Fruit fly (Drosophila melanogaster) whole organism, embryonic: ENCODE data around the gene CG15528.

Experiments used
- ATbp ChIP-seq: fragments of 200-800 bp; sonication (Bioruptor generic); optimal IDR thresholded peaks from 2 replicates; lab custom pipeline; 2017; ENCODE audit warnings: missing biosample characterization, mild to moderate bottlenecking, missing genetic modification characterization, missing genetic modification reagents
- Atf3 ChIP-seq: fragments of 200-800 bp; sonication (Bioruptor generic); optimal IDR thresholded peaks from 3 replicates; lab custom pipeline; 2016; ENCODE audit warnings: missing biosample characterization, missing genetic modification characterization
- Atf6 ChIP-seq: fragments of 200-800 bp; sonication (Bioruptor generic); IDR thresholded peaks from 2 replicates; pipeline ENCODE4 v1.3.6; 2022; ENCODE audit warnings: missing biosample characterization, missing genetic modification characterization
- BEAF-32 ChIP-seq: fragments of 200-800 bp; sonication (Bioruptor generic); optimal IDR thresholded peaks from 3 replicates; lab custom pipeline; 2017; ENCODE audit warnings: missing biosample characterization, missing genetic modification characterization, mild to moderate bottlenecking, moderate library complexity, missing genetic modification reagents
- Blimp-1 ChIP-seq: fragments of 200-800 bp; sonication (Bioruptor generic); optimal IDR thresholded peaks from 3 replicates; lab custom pipeline; 2018; ENCODE audit warnings: missing biosample characterization, missing genetic modification characterization, mild to moderate bottlenecking, moderate library complexity, missing genetic modification reagents
- CG1024 ChIP-seq: fragments of 200-800 bp; sonication (Bioruptor generic); IDR thresholded peaks from 2 replicates; pipeline ENCODE4 v1.3.6; 2022; ENCODE audit warnings: missing biosample characterization, missing genetic modification characterization
- CG10462 ChIP-seq: fragments of 200-800 bp; sonication (Bioruptor generic); optimal IDR thresholded peaks from 2 replicates; lab custom pipeline; 2016; ENCODE audit warnings: missing biosample characterization, missing genetic modification characterization
- CG11456 ChIP-seq: fragments of 200-800 bp; sonication (Bioruptor generic); IDR thresholded peaks from 3 replicates; pipeline ENCODE4 v1.3.6; 2022; ENCODE audit warnings: missing biosample characterization, missing genetic modification characterization
- CG11504 ChIP-seq: fragments of 200-800 bp; sonication (Bioruptor generic); optimal IDR thresholded peaks from 3 replicates; lab custom pipeline; 2019; ENCODE audit warnings: missing biosample characterization, mild to moderate bottlenecking, missing genetic modification characterization, moderate library complexity
- CG13296 ChIP-seq: fragments of 200-800 bp; sonication (Bioruptor generic); optimal IDR thresholded peaks from 3 replicates; lab custom pipeline; 2018; ENCODE audit warnings: missing biosample characterization, mild to moderate bottlenecking, missing genetic modification characterization
- CG13775 ChIP-seq: fragments of 200-800 bp; sonication (Bioruptor generic); optimal IDR thresholded peaks from 3 replicates; lab custom pipeline; 2017; ENCODE audit warnings: missing biosample characterization, mild to moderate bottlenecking, missing genetic modification characterization
- CG14667 ChIP-seq: fragments of 200-800 bp; sonication (Bioruptor generic); IDR thresholded peaks from 2 replicates; pipeline ENCODE4 v1.3.6; 2022; ENCODE audit warnings: missing biosample characterization, missing genetic modification characterization
- CG15011 ChIP-seq: fragments of 200-800 bp; sonication (Bioruptor generic); optimal IDR thresholded peaks from 3 replicates; lab custom pipeline; 2018; ENCODE audit warnings: missing biosample characterization, mild to moderate bottlenecking, missing genetic modification characterization
- CG17186 ChIP-seq: fragments of 200-800 bp; sonication (Bioruptor generic); optimal IDR thresholded peaks from 3 replicates; lab custom pipeline; 2017; ENCODE audit warnings: missing biosample characterization, missing genetic modification reagents, missing genetic modification characterization
- CG18619 ChIP-seq: fragments of 200-800 bp; sonication (Bioruptor generic); optimal IDR thresholded peaks from 3 replicates; lab custom pipeline; 2017; ENCODE audit warnings: missing biosample characterization, mild to moderate bottlenecking, missing genetic modification characterization
- CG18764 ChIP-seq: fragments of 200-800 bp; sonication (Bioruptor generic); optimal IDR thresholded peaks from 3 replicates; lab custom pipeline; 2016; ENCODE audit warnings: missing biosample characterization, missing genetic modification characterization
- CG2120 ChIP-seq: fragments of 200-800 bp; sonication (Bioruptor generic); optimal IDR thresholded peaks from 3 replicates; lab custom pipeline; 2016; ENCODE audit warnings: missing biosample characterization, missing genetic modification characterization
- CG2678 ChIP-seq: fragments of 200-800 bp; sonication (Bioruptor generic); optimal IDR thresholded peaks from 3 replicates; lab custom pipeline; 2019; ENCODE audit warnings: missing biosample characterization, mild to moderate bottlenecking, missing genetic modification characterization, moderate library complexity
- CG4617 ChIP-seq: fragments of 200-800 bp; sonication (Bioruptor generic); optimal IDR thresholded peaks from 3 replicates; lab custom pipeline; 2016; ENCODE audit warnings: missing biosample characterization, missing genetic modification characterization, borderline replicate concordance
- CG6272 ChIP-seq: fragments of 200-800 bp; sonication (Bioruptor generic); IDR thresholded peaks from 2 replicates; pipeline ENCODE4 v1.3.6; 2022; ENCODE audit warnings: missing biosample characterization, missing genetic modification characterization
- CG6683 ChIP-seq: fragments of 200-800 bp; sonication (Bioruptor generic); optimal IDR thresholded peaks from 2 replicates; lab custom pipeline; 2017; ENCODE audit warnings: missing biosample characterization, mild to moderate bottlenecking, missing genetic modification characterization, missing genetic modification reagents
- CG6854 ChIP-seq: fragments of 200-800 bp; sonication (Bioruptor generic); optimal IDR thresholded peaks from 3 replicates; lab custom pipeline; 2017; ENCODE audit warnings: missing biosample characterization, mild to moderate bottlenecking, missing genetic modification characterization
- CG8478 ChIP-seq: fragments of >200 bp; optimal IDR thresholded peaks from 2 replicates; lab custom pipeline; 2018
- CG8924 ChIP-seq: fragments of 200-800 bp; optimal IDR thresholded peaks from 3 replicates; lab custom pipeline; 2019; ENCODE audit warnings: missing biosample characterization, mild to moderate bottlenecking, missing genetic modification characterization, moderate library complexity
- CrebB ChIP-seq: fragments of 200-800 bp; sonication (Bioruptor generic); optimal IDR thresholded peaks from 3 replicates; lab custom pipeline; 2018; ENCODE audit warnings: missing biosample characterization, mild to moderate bottlenecking, missing genetic modification characterization
- Dip3 ChIP-seq: fragments of 200-800 bp; sonication (Bioruptor generic); optimal IDR thresholded peaks from 3 replicates; lab custom pipeline; 2016; ENCODE audit warnings: missing biosample characterization, missing genetic modification characterization
- Dll ChIP-seq: fragments of 200-800 bp; sonication (Bioruptor generic); IDR thresholded peaks from 4 replicates; pipeline ENCODE4 v1.3.6; 2022; ENCODE audit warnings: missing biosample characterization, missing genetic modification characterization; ENCODE audit not compliant: partially characterized antibody
- Eip74EF ChIP-seq, 2 experiments: fragments of 200-800 bp in 1 of 2; fragments of >200 bp in 1 of 2; sonication (Bioruptor generic) in 1 of 2; optimal IDR thresholded peaks; 2 replicates each; lab custom pipeline; 2017 to 2019; ENCODE audit warnings: missing biosample characterization in 2 of 2, missing genetic modification characterization in 2 of 2, mild to moderate bottlenecking in 1 of 2, moderate library complexity in 1 of 2
- Ets65A ChIP-seq: fragments of 200-800 bp; sonication (Bioruptor generic); peaks from one replicate; lab custom pipeline; 2016; ENCODE audit warnings: missing biosample characterization, missing genetic modification characterization
- Lpt ChIP-seq: fragments of >200 bp; optimal IDR thresholded peaks from 2 replicates; lab custom pipeline; 2018; ENCODE audit warnings: missing biosample characterization, missing genetic modification characterization
- Med ChIP-seq: fragments of 200-800 bp; sonication (Bioruptor generic); peaks from one replicate; lab custom pipeline; 2016; ENCODE audit warnings: missing biosample characterization, missing genetic modification characterization, mild to moderate bottlenecking, inconsistent platforms, moderate library complexity
- YL-1 ChIP-seq: fragments of 200-800 bp; sonication (Bioruptor generic); optimal IDR thresholded peaks from 3 replicates; lab custom pipeline; 2017; ENCODE audit warnings: missing biosample characterization, mild to moderate bottlenecking, missing genetic modification characterization
- bbx ChIP-seq: fragments of 200-800 bp; sonication (Bioruptor generic); IDR thresholded peaks from 2 replicates; pipeline ENCODE4 v1.3.6; 2022; ENCODE audit warnings: missing biosample characterization, missing genetic modification characterization; ENCODE audit not compliant: partially characterized antibody
- crc ChIP-seq: fragments of 200-800 bp; sonication (Bioruptor generic); optimal IDR thresholded peaks from 2 replicates; lab custom pipeline; 2016; ENCODE audit warnings: missing biosample characterization, missing genetic modification characterization
- croc ChIP-seq: fragments of 200-800 bp; sonication (Bioruptor generic); conservative IDR thresholded peaks from 3 replicates; pipeline ENCODE4 v1.3.6; 2022; ENCODE audit warnings: missing biosample characterization, missing genetic modification characterization
- dmrt99B ChIP-seq: fragments of 200-800 bp; sonication (Bioruptor generic); optimal IDR thresholded peaks from 2 replicates; lab custom pipeline; 2018; ENCODE audit warnings: missing biosample characterization, mild to moderate bottlenecking, missing genetic modification characterization, moderate library complexity
- ems ChIP-seq: fragments of 200-800 bp; sonication (Bioruptor generic); optimal IDR thresholded peaks from 3 replicates; lab custom pipeline; 2016; ENCODE audit warnings: missing biosample characterization, missing genetic modification characterization
- lilli ChIP-seq: fragments of 200-800 bp; sonication (Bioruptor generic); optimal IDR thresholded peaks from 3 replicates; lab custom pipeline; 2016; ENCODE audit warnings: missing biosample characterization, missing genetic modification characterization
- nau ChIP-seq: fragments of 200-800 bp; sonication (Bioruptor generic); optimal IDR thresholded peaks from 3 replicates; lab custom pipeline; 2017; ENCODE audit warnings: missing biosample characterization, mild to moderate bottlenecking, missing genetic modification characterization, missing genetic modification reagents
- nom ChIP-seq: fragments of 200-800 bp; sonication (Bioruptor generic); optimal IDR thresholded peaks from 2 replicates; lab custom pipeline; 2017; ENCODE audit warnings: missing biosample characterization, missing genetic modification characterization, mild to moderate bottlenecking, moderate library complexity, missing genetic modification reagents
- rib ChIP-seq: fragments of 200-800 bp; sonication (Bioruptor generic); IDR thresholded peaks from 2 replicates; pipeline ENCODE4 v1.3.6; 2022; ENCODE audit warnings: missing biosample characterization, missing genetic modification characterization
- row ChIP-seq: fragments of 200-800 bp; sonication (Bioruptor generic); IDR thresholded peaks from 3 replicates; pipeline ENCODE4 v1.3.6; 2022; ENCODE audit warnings: missing biosample characterization, missing genetic modification characterization
- run ChIP-seq: fragments of 200-800 bp; sonication (Bioruptor generic); optimal IDR thresholded peaks from 3 replicates; lab custom pipeline; 2018; ENCODE audit warnings: missing biosample characterization, mild to moderate bottlenecking, missing genetic modification characterization
- sens ChIP-seq: fragments of 200-800 bp; sonication (Bioruptor generic); peaks from one replicate; lab custom pipeline; 2016; ENCODE audit warnings: missing biosample characterization, missing genetic modification characterization
- so ChIP-seq: fragments of 200-800 bp; sonication (Bioruptor generic); IDR thresholded peaks from 3 replicates; pipeline ENCODE4 v1.3.6; 2022; ENCODE audit warnings: missing biosample characterization, missing genetic modification characterization
- tio ChIP-seq: fragments of 200-800 bp; sonication (Bioruptor generic); optimal IDR thresholded peaks from 2 replicates; lab custom pipeline; 2017; ENCODE audit warnings: missing biosample characterization, missing genetic modification characterization, inconsistent platforms
- toy ChIP-seq: fragments of 200-800 bp; sonication (Bioruptor generic); IDR thresholded peaks from 2 replicates; pipeline ENCODE4 v1.3.6; 2022; ENCODE audit warnings: missing biosample characterization, missing genetic modification characterization
- trem ChIP-seq: fragments of 200-800 bp; optimal IDR thresholded peaks from 3 replicates; lab custom pipeline; 2019; ENCODE audit warnings: missing biosample characterization, mild to moderate bottlenecking, missing genetic modification characterization, moderate library complexity
- unpg ChIP-seq: fragments of 200-800 bp; sonication (Bioruptor generic); optimal IDR thresholded peaks from 3 replicates; lab custom pipeline; 2018; ENCODE audit warnings: missing biosample characterization, mild to moderate bottlenecking, missing genetic modification characterization, moderate library complexity
- z ChIP-seq: fragments of 200-800 bp; sonication (Bioruptor generic); IDR thresholded peaks from 3 replicates; pipeline ENCODE4 v1.3.6; 2022; ENCODE audit warnings: missing biosample characterization, missing genetic modification characterization
- zen2 ChIP-seq: fragments of 200-800 bp; sonication (Bioruptor generic); IDR thresholded peaks from 3 replicates; pipeline ENCODE4 v1.3.6; 2022; ENCODE audit warnings: missing biosample characterization, missing genetic modification characterization; ENCODE audit not compliant: partially characterized antibody
- zfh1 ChIP-seq: fragments of 200-800 bp; sonication (Bioruptor generic); IDR thresholded peaks from 3 replicates; pipeline ENCODE4 v1.3.6; 2022; ENCODE audit warnings: missing biosample characterization, missing genetic modification characterization
- zfh2 ChIP-seq: fragments of 200-800 bp; sonication (Bioruptor generic); optimal IDR thresholded peaks from 2 replicates; lab custom pipeline; 2016; ENCODE audit warnings: missing biosample characterization, missing genetic modification characterization

The CG15528 gene

DNA sequence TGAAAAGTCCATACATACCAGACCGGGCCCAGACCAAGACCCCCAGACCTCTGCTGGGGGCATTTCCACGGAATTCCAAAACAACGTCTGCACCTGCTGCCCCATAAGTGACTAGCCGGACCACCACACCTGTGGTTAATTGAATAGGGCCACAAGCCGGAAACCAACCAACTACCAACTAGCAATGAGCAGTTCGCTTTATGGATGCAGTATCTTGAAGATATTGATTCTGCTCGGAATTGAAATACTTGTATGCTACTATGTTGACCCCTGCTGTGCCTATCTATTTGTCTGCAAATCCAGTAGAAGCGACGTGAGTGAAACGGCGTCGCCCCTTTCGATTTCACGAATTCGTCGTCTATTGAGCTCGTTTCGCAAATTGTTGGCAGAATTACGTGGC, 43.9 kb upstream of the CG15528 start (continued):
- TF ChIP-seq croc (GFP tag; lab: Robert Waterston, UW), result no peak
- no peak for TF ChIP-seq CG10462 (GFP tag; lab: Kevin White, UChicago)
- peak; percentile 22 for TF ChIP-seq CG2678 (tag; lab: Kevin White, UChicago)
- no peak for TF ChIP-seq CG6683 (GFP tag; lab: Kevin White, UChicago)
- peak; percentile 46 for TF ChIP-seq Dip3 (GFP tag; lab: Kevin White, UChicago)
- no peak for TF ChIP-seq tio (GFP tag; lab: Kevin White, UChicago)
- TF ChIP-seq CG13775 (GFP tag; lab: Kevin White, UChicago), result no peak
- TF ChIP-seq CG2120 (GFP tag; lab: Kevin White, UChicago), result peak; percentile 40
- TF ChIP-seq CrebB (tag; lab: Kevin White, UChicago), result no peak
- no peak for TF ChIP-seq crc (GFP tag; lab: Kevin White, UChicago)
- no peak for TF ChIP-seq Blimp-1 (GFP tag; lab: Kevin White, UChicago)
- no peak for TF ChIP-seq CG8478
- peak; percentile 32; the same call in 1 of the 3 replicates for TF ChIP-seq row (GFP tag; lab: Robert Waterston, UW)
- TF ChIP-seq sens (GFP tag; lab: Kevin White, UChicago), result peak; percentile 82
- TF ChIP-seq CG6854 (GFP tag; lab: Kevin White, UChicago), result no peak
- no peak for TF ChIP-seq ems (GFP tag; lab: Kevin White, UChicago)
- TF ChIP-seq Atf6 (GFP tag; lab: Robert Waterston, UW), result no peak
- no peak for TF ChIP-seq bbx (GFP tag; lab: Robert Waterston, UW)
- TF ChIP-seq Eip74EF (GFP tag; optimal IDR thresholded peaks at IDR 0.05; lab: Kevin White, UChicago), result no peak
- peak; percentile 24 for TF ChIP-seq lilli (GFP tag; lab: Kevin White, UChicago)
- TF ChIP-seq zfh1 (GFP tag; lab: Robert Waterston, UW), result peak; percentile 53; the same call in 1 of the 3 replicates
- TF ChIP-seq ATbp (GFP tag; lab: Kevin White, UChicago), result peak; percentile 41
- TF ChIP-seq CG18619 (GFP tag; lab: Kevin White, UChicago), result no peak
- TF ChIP-seq trem (tag; lab: Kevin White, UChicago), result no peak
- TF ChIP-seq BEAF-32, result no peak
- TF ChIP-seq nom (GFP tag; lab: Kevin White, UChicago), result peak; percentile 30
- TF ChIP-seq rib, result no peak
- no peak for TF ChIP-seq CG8924 (tag; lab: Kevin White, UChicago)
- TF ChIP-seq zfh2 (GFP tag; lab: Kevin White, UChicago), result peak; percentile 48
- no peak for TF ChIP-seq CG1024 (GFP tag; lab: Robert Waterston, UW)
- TF ChIP-seq Atf3 (GFP tag; lab: Kevin White, UChicago), result peak; percentile 3
- no peak for TF ChIP-seq unpg (GFP tag; lab: Kevin White, UChicago)
- TF ChIP-seq Med (GFP tag; lab: Kevin White, UChicago), result peak; percentile 80
- TF ChIP-seq z, result no peak
- TF ChIP-seq dmrt99B, result peak; percentile 39
- TF ChIP-seq Ets65A (GFP tag; lab: Kevin White, UChicago), result peak; percentile 82
- TF ChIP-seq CG11456 (GFP tag; lab: Robert Waterston, UW), result no peak

dm6 chr3R:30095381-30095780, 43.5 kb upstream of the CG15528 start:
- TF ChIP-seq CG17186 (GFP tag; lab: Kevin White, UChicago) (no peak), sens (GFP tag; lab: Kevin White, UChicago) (no peak), CG13296 (GFP tag; lab: Kevin White, UChicago) (no peak), CG11504 (tag; lab: Kevin White, UChicago) (no peak), zen2 (GFP tag; lab: Robert Waterston, UW) (no peak), CG14667 (GFP tag; lab: Robert Waterston, UW) (no peak), run (tag; lab: Kevin White, UChicago) (no peak), so (GFP tag; lab: Robert Waterston, UW) (no peak), CG6272 (no peak), CG18764 (GFP tag; lab: Kevin White, UChicago) (no peak), Lpt (GFP tag; lab: Kevin White, UChicago) (no peak), CG15011 (GFP tag; lab: Kevin White, UChicago) (no peak), Dll (GFP tag; lab: Robert Waterston, UW) (no peak), YL-1 (GFP tag; lab: Kevin White, UChicago) (no peak), CG4617 (GFP tag; lab: Kevin White, UChicago) (no peak), toy (GFP tag; lab: Robert Waterston, UW) (no peak), nau (no peak)
- TF ChIP-seq, all 482 proteins: peak for 0
